Worm (Caenorhabditis elegans) whole organism, L1 larva: ENCODE measurements around the gene F17E9.3.

ENCODE experiments used
- C04F5.9 ChIP-seq: sonication (generic microtip); optimal IDR thresholded peaks from 2 replicates; lab custom pipeline; 2016; ENCODE audit warnings: missing genetic modification characterization, missing compliant biosample characterization
- F16B12.6 ChIP-seq: fragments of 150-350 bp; optimal IDR thresholded peaks from 2 replicates; lab custom pipeline; 2014; ENCODE audit warnings: missing biosample characterization, missing genetic modification characterization
- ceh-63 ChIP-seq: fragments of 200-800 bp; sonication (Bioruptor generic); optimal IDR thresholded peaks from 2 replicates; lab custom pipeline; 2018; ENCODE audit warnings: mild to moderate bottlenecking, missing genetic modification characterization, missing compliant biosample characterization
- ceh-8 ChIP-seq: fragments of 200-800 bp; sonication (Bioruptor generic); optimal IDR thresholded peaks from 2 replicates; lab custom pipeline; 2018; ENCODE audit warnings: mild to moderate bottlenecking, missing genetic modification characterization, moderate library complexity, missing compliant biosample characterization
- ceh-82 ChIP-seq, 3 experiments: fragments of 150-350 bp in 1 of 3; sonication (generic microtip) in 2 of 3; optimal IDR thresholded peaks; 2 replicates each; lab custom pipeline; 2014 to 2017; ENCODE audit warnings: missing biosample characterization in 3 of 3, missing genetic modification characterization in 3 of 3
- dsc-1 ChIP-seq: sonication (generic microtip); optimal IDR thresholded peaks from 2 replicates; lab custom pipeline; 2016; ENCODE audit warnings: mild to moderate bottlenecking, missing genetic modification characterization, missing compliant biosample characterization
- efl-1 ChIP-seq, 4 experiments: fragments of 150-350 bp; optimal IDR thresholded peaks in 3 of 4; peaks in 1 of 4; 1 replicate in 1 of 4; 2 replicates in 3 of 4; lab custom pipeline; 2014; ENCODE audit warnings: missing biosample characterization in 2 of 4, missing genetic modification characterization in 2 of 4, missing genetic modification reagents in 2 of 4
- egl-27 ChIP-seq, 2 experiments: fragments of 150-350 bp in 1 of 2; sonication (generic microtip); optimal IDR thresholded peaks; 3 replicates each; lab custom pipeline; 2017 to 2018; ENCODE audit warnings: missing biosample characterization in 2 of 2, missing genetic modification characterization in 2 of 2, missing genetic modification reagents in 2 of 2
- elt-2 ChIP-seq: sonication (generic microtip); optimal IDR thresholded peaks from 2 replicates; lab custom pipeline; 2016; ENCODE audit warnings: missing genetic modification characterization, mild to moderate bottlenecking, inconsistent platforms, missing compliant biosample characterization, missing genetic modification reagents
- elt-3 ChIP-seq, 6 experiments: fragments of 150-350 bp in 1 of 6; sonication (generic microtip); optimal IDR thresholded peaks; 2 replicates each; lab custom pipeline; 2017 to 2018; ENCODE audit warnings: missing biosample characterization in 6 of 6, missing genetic modification characterization in 6 of 6, inconsistent platforms in 1 of 6
- ets-5 ChIP-seq: fragments of 200-800 bp; sonication (Bioruptor generic); IDR thresholded peaks from 2 replicates; pipeline ENCODE4 v1.3.6; 2022; ENCODE audit warnings: missing genetic modification characterization, missing compliant biosample characterization
- fkh-10 ChIP-seq: sonication (generic microtip); optimal IDR thresholded peaks from 2 replicates; lab custom pipeline; 2017; ENCODE audit warnings: missing biosample characterization, missing genetic modification reagents, missing genetic modification characterization
- fkh-4 ChIP-seq: sonication (generic microtip); optimal IDR thresholded peaks from 2 replicates; lab custom pipeline; 2016; ENCODE audit warnings: missing compliant biosample characterization, missing genetic modification characterization, borderline replicate concordance
- fkh-8 ChIP-seq: sonication (generic microtip); optimal IDR thresholded peaks from 2 replicates; lab custom pipeline; 2016; ENCODE audit warnings: mild to moderate bottlenecking, missing genetic modification characterization, missing compliant biosample characterization
- fos-1 ChIP-seq: fragments of 150-350 bp; optimal IDR thresholded peaks from 2 replicates; lab custom pipeline; 2014; ENCODE audit warnings: missing biosample characterization, missing genetic modification characterization
- grh-1 ChIP-seq: fragments of 200-800 bp; sonication (Bioruptor generic); IDR thresholded peaks from 2 replicates; pipeline ENCODE4 v1.3.6; 2022; ENCODE audit warnings: missing genetic modification reagents, missing genetic modification characterization, missing compliant biosample characterization
- hlh-4 ChIP-seq: sonication (generic microtip); optimal IDR thresholded peaks from 2 replicates; lab custom pipeline; 2016; ENCODE audit warnings: mild to moderate bottlenecking, missing genetic modification characterization, missing compliant biosample characterization
- hpl-2 ChIP-seq: fragments of 150-350 bp; optimal IDR thresholded peaks from 2 replicates; lab custom pipeline; 2014; ENCODE audit warnings: missing biosample characterization, missing genetic modification reagents, missing genetic modification characterization
- irx-1 ChIP-seq: sonication (generic microtip); optimal IDR thresholded peaks from 2 replicates; lab custom pipeline; 2016; ENCODE audit warnings: missing genetic modification characterization, missing compliant biosample characterization
- lin-14 ChIP-seq: fragments of 200-800 bp; sonication (Bioruptor generic); optimal IDR thresholded peaks from 2 replicates; lab custom pipeline; 2018; ENCODE audit warnings: mild to moderate bottlenecking, missing genetic modification characterization, moderate library complexity, missing compliant biosample characterization
- lin-15B ChIP-seq: fragments of 150-350 bp; sonication (generic microtip); optimal IDR thresholded peaks from 3 replicates; lab custom pipeline; 2014; ENCODE audit warnings: missing biosample characterization, missing genetic modification characterization
- lin-35 ChIP-seq, 2 experiments: fragments of 150-350 bp; optimal IDR thresholded peaks; 2 replicates each; lab custom pipeline; 2014; ENCODE audit warnings: missing biosample characterization in 2 of 2, missing genetic modification characterization in 2 of 2, missing genetic modification reagents in 2 of 2
- lin-39 ChIP-seq: fragments of 150-350 bp; optimal IDR thresholded peaks from 2 replicates; lab custom pipeline; 2014; ENCODE audit warnings: missing biosample characterization, missing genetic modification reagents, missing genetic modification characterization
- lir-3 ChIP-seq: sonication (generic microtip); optimal IDR thresholded peaks from 2 replicates; lab custom pipeline; 2016; ENCODE audit warnings: mild to moderate bottlenecking, missing genetic modification characterization, moderate library complexity, missing compliant biosample characterization; ENCODE audit not compliant: poor library complexity
- mab-9 ChIP-seq: fragments of 200-800 bp; sonication (Bioruptor generic); IDR thresholded peaks from 2 replicates; pipeline ENCODE4 v1.3.6; 2022; ENCODE audit warnings: missing genetic modification reagents, missing genetic modification characterization, missing compliant biosample characterization
- mdl-1 ChIP-seq, 2 experiments: fragments of 150-350 bp; optimal IDR thresholded peaks; 2 replicates each; lab custom pipeline; 2014 to 2017; ENCODE audit warnings: missing biosample characterization in 2 of 2, missing genetic modification characterization in 2 of 2, inconsistent platforms in 1 of 2
- mep-1 ChIP-seq: fragments of 150-350 bp; optimal IDR thresholded peaks from 2 replicates; lab custom pipeline; 2014; ENCODE audit warnings: missing biosample characterization, missing genetic modification characterization
- nhr-11 ChIP-seq: fragments of 150-350 bp; optimal IDR thresholded peaks from 2 replicates; lab custom pipeline; 2014; ENCODE audit warnings: missing biosample characterization, missing genetic modification characterization
- nhr-12 ChIP-seq: sonication (generic microtip); optimal IDR thresholded peaks from 2 replicates; lab custom pipeline; 2017; ENCODE audit warnings: missing biosample characterization, missing genetic modification characterization
- nhr-20 ChIP-seq: sonication (generic microtip); optimal IDR thresholded peaks from 2 replicates; lab custom pipeline; 2016; ENCODE audit warnings: mild to moderate bottlenecking, missing genetic modification characterization, missing compliant biosample characterization
- nhr-71 ChIP-seq: sonication (generic microtip); optimal IDR thresholded peaks from 2 replicates; lab custom pipeline; 2016; ENCODE audit warnings: mild to moderate bottlenecking, missing genetic modification characterization, moderate library complexity, missing compliant biosample characterization
- nhr-84 ChIP-seq: sonication (generic microtip); optimal IDR thresholded peaks from 2 replicates; lab custom pipeline; 2017; ENCODE audit warnings: missing biosample characterization, missing genetic modification characterization
- nhr-85 ChIP-seq: sonication (generic microtip); peaks from one replicate; lab custom pipeline; 2016; ENCODE audit warnings: missing genetic modification characterization, inconsistent platforms, missing compliant biosample characterization
- nhr-90 ChIP-seq: sonication (generic microtip); optimal IDR thresholded peaks from 2 replicates; lab custom pipeline; 2016; ENCODE audit warnings: mild to moderate bottlenecking, missing genetic modification characterization, missing compliant biosample characterization; ENCODE audit not compliant: poor library complexity
- pag-3 ChIP-seq: sonication (generic microtip); optimal IDR thresholded peaks from 2 replicates; lab custom pipeline; 2017; ENCODE audit warnings: missing genetic modification characterization, mild to moderate bottlenecking, missing compliant biosample characterization, antibody characterized with exemption, borderline replicate concordance; ENCODE audit not compliant: insufficient read depth
- pqm-1 ChIP-seq: sonication (generic microtip); optimal IDR thresholded peaks from 3 replicates; lab custom pipeline; 2017; ENCODE audit warnings: missing biosample characterization, missing genetic modification characterization
- sox-4 ChIP-seq: sonication (generic microtip); optimal IDR thresholded peaks from 2 replicates; lab custom pipeline; 2016; ENCODE audit warnings: missing genetic modification characterization, missing compliant biosample characterization
- sup-37 ChIP-seq: fragments of 200-800 bp; sonication (Bioruptor generic); optimal IDR thresholded peaks from 2 replicates; lab custom pipeline; 2018; ENCODE audit warnings: mild to moderate bottlenecking, missing genetic modification characterization, missing compliant biosample characterization
- swsn-7 ChIP-seq: sonication (generic microtip); optimal IDR thresholded peaks from 2 replicates; lab custom pipeline; 2016; ENCODE audit warnings: missing genetic modification characterization, missing compliant biosample characterization
- tbx-2 ChIP-seq: sonication (generic microtip); optimal IDR thresholded peaks from 2 replicates; lab custom pipeline; 2016; ENCODE audit warnings: missing genetic modification characterization, missing compliant biosample characterization
- unc-30 ChIP-seq: sonication (generic microtip); optimal IDR thresholded peaks from 2 replicates; lab custom pipeline; 2017; ENCODE audit warnings: missing biosample characterization, missing genetic modification characterization
- unc-62 ChIP-seq: fragments of 150-350 bp; optimal IDR thresholded peaks from 2 replicates; lab custom pipeline; 2014; ENCODE audit warnings: missing biosample characterization, missing genetic modification reagents, missing genetic modification characterization
- unc-98 ChIP-seq: fragments of 200-800 bp; sonication (Bioruptor generic); IDR thresholded peaks from 2 replicates; pipeline ENCODE4 v1.3.6; 2022; ENCODE audit warnings: missing genetic modification characterization, missing compliant biosample characterization
- vab-15 ChIP-seq: sonication (generic microtip); optimal IDR thresholded peaks from 2 replicates; lab custom pipeline; 2017; ENCODE audit warnings: missing genotype, mild to moderate bottlenecking, missing genetic modification characterization, missing compliant biosample characterization
- xbp-1 ChIP-seq: sonication (generic microtip); optimal IDR thresholded peaks from 2 replicates; lab custom pipeline; 2016; ENCODE audit warnings: missing genetic modification characterization, missing compliant biosample characterization
- zag-1 ChIP-seq: fragments of 150-350 bp; optimal IDR thresholded peaks from 2 replicates; lab custom pipeline; 2014; ENCODE audit warnings: missing biosample characterization, missing genetic modification characterization
- ztf-11 ChIP-seq, 2 experiments: sonication (generic microtip); optimal IDR thresholded peaks; 2 replicates each; lab custom pipeline; 2016 to 2017; ENCODE audit warnings: missing genetic modification characterization in 2 of 2, missing biosample characterization in 1 of 2, missing compliant biosample characterization in 1 of 2

The F17E9.3 gene

DNA sequence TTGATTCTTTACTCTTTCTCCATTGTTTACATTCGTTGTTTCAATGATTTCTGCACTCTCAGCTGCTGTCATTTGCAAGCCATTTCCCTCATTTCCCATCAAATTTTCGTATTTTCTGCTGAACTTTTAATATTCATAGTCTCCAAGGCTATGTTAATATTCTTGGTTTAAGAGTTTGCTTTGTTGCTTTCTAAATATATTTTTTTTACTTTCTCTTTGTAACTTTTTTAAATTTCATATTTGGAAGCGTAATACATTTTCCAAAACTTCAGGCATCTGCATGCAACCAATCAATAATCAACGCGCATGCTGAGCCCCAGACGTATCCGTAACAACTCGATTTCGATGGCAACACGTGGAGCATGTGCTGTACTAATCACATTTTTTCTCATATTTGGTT lies 6.1 kb downstream of the F17E9.3 start, which contains the start of gene sqv-1:
Gene sqv-1 (plus strand): TSS at position 301 of the 400 bp plus-strand sequence.
- TF ChIP-seq nhr-71 (tag; lab: Kevin White, UChicago): no peak
- no peak for TF ChIP-seq hpl-2 (GFP tag; lab: Kevin White, UChicago)
- no peak for TF ChIP-seq nhr-11 (tag; lab: Kevin White, UChicago)
- TF ChIP-seq sup-37: no peak
- no peak for TF ChIP-seq pag-3 (tag; lab: Kevin White, UChicago)
- no peak for TF ChIP-seq unc-98 (GFP tag; lab: Robert Waterston, UW)
- no peak for TF ChIP-seq fkh-10 (GFP tag; lab: Kevin White, UChicago)
- TF ChIP-seq C04F5.9 (tag; lab: Kevin White, UChicago): no peak

DNA sequence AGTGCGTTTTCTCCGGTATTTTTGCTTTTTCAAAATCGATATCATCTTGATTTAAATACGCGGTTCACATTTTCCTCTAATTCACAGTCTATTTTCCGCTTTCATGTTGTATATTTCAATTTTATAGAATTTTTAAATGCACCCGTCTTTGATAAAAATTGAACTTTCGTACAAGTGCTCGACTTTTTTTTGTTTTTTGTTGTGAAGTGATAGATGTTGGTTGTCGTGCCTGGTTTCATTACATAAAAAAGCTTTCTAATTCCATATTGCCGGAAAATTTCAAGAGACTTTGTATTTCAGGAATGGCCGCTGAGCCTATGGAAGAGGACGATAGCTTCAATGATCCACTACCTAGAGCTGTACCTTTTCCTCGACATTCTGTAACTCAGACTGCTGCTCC lies 8.5 kb downstream of the F17E9.3 start, which contains the start of gene D2096.12:
Gene D2096.12 (plus strand): TSS at position 301 of the 400 bp plus-strand sequence.
- TF ChIP-seq irx-1 (no peak), nhr-20 (tag; lab: Kevin White, UChicago) (no peak), zag-1 (tag; lab: Kevin White, UChicago) (no peak), ztf-11 (tag; optimal IDR thresholded peaks at IDR 0.05; lab: Kevin White, UChicago) (no peak), fkh-8 (tag; lab: Kevin White, UChicago) (no peak), lin-15B (tag; lab: Kevin White, UChicago) (no peak), lin-35 (GFP tag; optimal IDR thresholded peaks at IDR 0.05; lab: Kevin White, UChicago) (no peak), mdl-1 (tag; optimal IDR thresholded peaks at IDR 0.05; lab: Kevin White, UChicago) (no peak), pqm-1 (no peak), vab-15 (tag; lab: Kevin White, UChicago) (no peak), nhr-85 (no peak), sup-37 (no peak), lin-39 (tag; lab: Kevin White, UChicago) (no peak), tbx-2 (no peak), nhr-84 (tag; lab: Kevin White, UChicago) (no peak), ceh-82 (tag; optimal IDR thresholded peaks at IDR 0.05; lab: Kevin White, UChicago) (no peak)

DNA sequence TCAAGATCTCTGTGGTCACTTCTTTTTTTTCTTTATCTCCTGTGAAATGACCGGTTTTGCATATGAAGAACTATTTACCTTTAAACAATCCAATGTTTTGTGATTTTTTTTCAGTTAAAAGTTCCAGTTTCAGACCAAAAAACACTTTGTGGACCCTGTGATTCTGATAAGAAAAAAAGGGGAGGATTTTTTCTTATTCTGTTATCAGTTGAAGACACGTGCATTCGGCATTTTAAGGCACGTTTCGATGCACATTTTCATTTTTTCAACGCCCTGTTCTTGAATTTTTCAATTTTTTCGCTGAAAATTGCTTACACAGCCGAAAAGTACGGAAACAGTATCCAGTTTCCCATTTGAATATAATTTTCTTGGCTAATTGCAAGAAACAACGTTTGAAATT lies 11.6 kb downstream of the F17E9.3 start, which contains the start of gene aagr-1:
Gene aagr-1 (plus strand): TSS at position 227 of the 400 bp plus-strand sequence.
- TF ChIP-seq nhr-90 (tag; lab: Kevin White, UChicago) (no peak), mab-9 (GFP tag; lab: Robert Waterston, UW) (no peak), ceh-8 (GFP tag; lab: Kevin White, UChicago) (no peak), elt-2 (peak; percentile 67), grh-1 (GFP tag; lab: Robert Waterston, UW) (no peak), ztf-11 (tag; optimal IDR thresholded peaks at IDR 0.05; lab: Kevin White, UChicago) (no peak), vab-15 (tag; lab: Kevin White, UChicago) (no peak), efl-1 (optimal IDR thresholded peaks at IDR 0.05; lab: Kevin White, UChicago) (no peak), efl-1 (GFP tag; optimal IDR thresholded peaks at IDR 0.05 in 1 of 2; lab: Kevin White, UChicago) (no peak), lin-14 (no peak), lin-35 (GFP tag; optimal IDR thresholded peaks at IDR 0.05; lab: Kevin White, UChicago) (peak in 1 of 2 experiments; percentile 5), ceh-63 (GFP tag; lab: Kevin White, UChicago) (no peak), dsc-1 (tag; lab: Kevin White, UChicago) (no peak), sup-37 (no peak), pqm-1 (no peak), egl-27 (tag; optimal IDR thresholded peaks at IDR 0.05; lab: Kevin White, UChicago) (no peak)

DNA sequence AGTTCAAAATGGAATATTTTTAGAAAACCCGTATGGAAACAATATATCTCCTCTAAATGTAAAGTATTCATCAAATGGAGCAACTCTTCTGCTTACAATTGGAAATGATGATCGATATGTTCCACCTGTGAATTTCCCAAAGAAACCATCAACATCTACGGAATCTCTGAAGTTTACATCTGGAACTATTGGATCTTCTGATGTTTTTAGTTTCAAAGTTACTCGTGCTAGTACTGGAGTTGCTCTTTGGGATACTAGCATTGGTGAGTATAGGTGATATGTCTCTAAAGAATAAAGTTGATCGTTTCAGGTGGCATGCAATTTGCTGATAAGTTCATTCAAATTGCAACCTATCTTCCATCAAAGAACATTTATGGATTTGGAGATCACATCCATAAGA lies 13.2 kb downstream of the F17E9.3 start:
- no peak for TF ChIP-seq nhr-90 (tag; lab: Kevin White, UChicago)
- TF ChIP-seq unc-62 (GFP tag; lab: Kevin White, UChicago): no peak
- no peak for TF ChIP-seq nhr-85
- no peak for TF ChIP-seq swsn-7
- no peak for TF ChIP-seq xbp-1 (tag; lab: Kevin White, UChicago)
- no peak for TF ChIP-seq unc-30 (tag; lab: Kevin White, UChicago)
- no peak for TF ChIP-seq sox-4 (tag; lab: Kevin White, UChicago)
- no peak for TF ChIP-seq elt-3 (tag; optimal IDR thresholded peaks at IDR 0.05; lab: Kevin White, UChicago)
- no peak for TF ChIP-seq F16B12.6 (tag; lab: Kevin White, UChicago)
- no peak for TF ChIP-seq ets-5 (GFP tag; lab: Robert Waterston, UW)
- TF ChIP-seq lir-3 (tag; lab: Kevin White, UChicago): no peak
- no peak for TF ChIP-seq fos-1
- TF ChIP-seq nhr-12 (tag; lab: Kevin White, UChicago): no peak
- no peak for TF ChIP-seq irx-1
- no peak for TF ChIP-seq mep-1 (tag; lab: Kevin White, UChicago)
- TF ChIP-seq nhr-84 (tag; lab: Kevin White, UChicago): no peak
- TF ChIP-seq fkh-4: no peak
- TF ChIP-seq hlh-4 (tag; lab: Kevin White, UChicago): no peak
